Worm (Caenorhabditis elegans) whole organism, mixed stage, embryonic: ENCODE data around the gene C17G10.13.
A peak's percentile ranks its signal among the peaks of the same experiment; 100 is the strongest.

Experiments
- M03D4.4 ChIP-seq: sonication (generic microtip); optimal IDR thresholded peaks from 2 replicates; lab custom pipeline; 2017; ENCODE audit warnings: mild to moderate bottlenecking, missing genetic modification characterization, missing compliant biosample characterization
- elt-1 ChIP-seq: sonication (generic microtip); optimal IDR thresholded peaks from 2 replicates; lab custom pipeline; 2017; ENCODE audit warnings: missing genetic modification characterization, mild to moderate bottlenecking, missing compliant biosample characterization, antibody characterized with exemption, moderate library complexity, borderline replicate concordance; ENCODE audit not compliant: insufficient read depth
- elt-3 ChIP-seq: fragments of 150-350 bp; optimal IDR thresholded peaks from 2 replicates; lab custom pipeline; 2014; ENCODE audit warnings: missing biosample characterization, missing genetic modification characterization
- lin-13 ChIP-seq: fragments of 150-350 bp; optimal IDR thresholded peaks from 2 replicates; lab custom pipeline; 2014; ENCODE audit warnings: missing biosample characterization, missing genetic modification characterization
- nhr-2 ChIP-seq: fragments of 150-350 bp; optimal IDR thresholded peaks from 2 replicates; lab custom pipeline; 2014; ENCODE audit warnings: missing biosample characterization, missing genetic modification characterization
- nhr-76 ChIP-seq: sonication (generic microtip); optimal IDR thresholded peaks from 2 replicates; lab custom pipeline; 2017; ENCODE audit warnings: missing biosample characterization, missing genetic modification characterization
- pha-4 ChIP-seq: fragments of 150-350 bp; optimal IDR thresholded peaks from 2 replicates; lab custom pipeline; 2018; ENCODE audit warnings: missing biosample characterization, missing genetic modification reagents, missing genetic modification characterization
- snpc-4 ChIP-seq: fragments of 150-350 bp; optimal IDR thresholded peaks from 2 replicates; lab custom pipeline; 2014; ENCODE audit warnings: missing biosample characterization, missing genetic modification characterization
- unc-62 ChIP-seq: fragments of 150-350 bp; optimal IDR thresholded peaks from 2 replicates; lab custom pipeline; 2014; ENCODE audit warnings: missing biosample characterization, missing genetic modification reagents, missing genetic modification characterization

- TF ChIP-seq unc-62 (GFP tag; lab: Kevin White, UChicago) (no peak), elt-3 (tag; lab: Kevin White, UChicago) (no peak), nhr-76 (tag; lab: Kevin White, UChicago) (no peak), lin-13 (tag; lab: Kevin White, UChicago) (no peak), pha-4 (tag; lab: Kevin White, UChicago) (peak; percentile 1), snpc-4 (tag; lab: Kevin White, UChicago) (no peak), nhr-2 (tag; lab: Kevin White, UChicago) (no peak), M03D4.4 (tag; lab: Kevin White, UChicago) (no peak), elt-1 (tag; lab: Kevin White, UChicago) (no peak)
Measured at ce11 chrII:5579236-5579635, 10.4 kb downstream of the C17G10.13 start.
